Fruit fly (Drosophila melanogaster) whole organism, adult: Measurements from ENCODE around the gene QC.

Experiments
- CG11617 ChIP-seq: fragments of 200-800 bp; sonication (Bioruptor generic); optimal IDR thresholded peaks from 2 replicates; lab custom pipeline; 2017; ENCODE audit warnings: mild to moderate bottlenecking, missing biosample characterization, missing genetic modification reagents, missing genetic modification characterization
- CG12768 ChIP-seq: fragments of 200-800 bp; sonication (Bioruptor generic); optimal IDR thresholded peaks from 2 replicates; lab custom pipeline; 2017; ENCODE audit warnings: missing biosample characterization, missing genetic modification characterization, mild to moderate bottlenecking, moderate library complexity, missing genetic modification reagents
- CG14711 ChIP-seq: fragments of 200-800 bp; sonication (Bioruptor generic); optimal IDR thresholded peaks from 2 replicates; lab custom pipeline; 2018; ENCODE audit warnings: missing biosample characterization, mild to moderate bottlenecking, missing genetic modification characterization, moderate library complexity
- CG1620 ChIP-seq: fragments of 200-800 bp; sonication (Bioruptor generic); optimal IDR thresholded peaks from 2 replicates; lab custom pipeline; 2016; ENCODE audit warnings: missing biosample characterization, missing genetic modification characterization
- CG33017 ChIP-seq: fragments of 200-800 bp; sonication (Bioruptor generic); optimal IDR thresholded peaks from 2 replicates; lab custom pipeline; 2018; ENCODE audit warnings: missing biosample characterization, mild to moderate bottlenecking, missing genetic modification characterization, moderate library complexity
- CG5204 ChIP-seq: fragments of 200-800 bp; sonication (Bioruptor generic); optimal IDR thresholded peaks from 2 replicates; lab custom pipeline; 2016; ENCODE audit warnings: missing biosample characterization, missing genetic modification characterization
- CG7045 ChIP-seq: fragments of 200-800 bp; sonication (Bioruptor generic); optimal IDR thresholded peaks from 2 replicates; lab custom pipeline; 2017; ENCODE audit warnings: missing biosample characterization, mild to moderate bottlenecking, missing genetic modification characterization
- CG7101 ChIP-seq: fragments of 200-800 bp; sonication (Bioruptor generic); optimal IDR thresholded peaks from 2 replicates; lab custom pipeline; 2018; ENCODE audit warnings: missing biosample characterization, mild to moderate bottlenecking, missing genetic modification characterization, moderate library complexity
- Clk ChIP-seq: fragments of 200-800 bp; sonication (Bioruptor generic); optimal IDR thresholded peaks from 2 replicates; lab custom pipeline; 2017; ENCODE audit warnings: missing biosample characterization, missing genetic modification characterization
- Crg-1 ChIP-seq: fragments of 200-800 bp; sonication (Bioruptor generic); optimal IDR thresholded peaks from 2 replicates; lab custom pipeline; 2016; ENCODE audit warnings: missing biosample characterization, missing genetic modification characterization
- Hr96 ChIP-seq: fragments of 200-800 bp; sonication (Bioruptor generic); optimal IDR thresholded peaks from 2 replicates; lab custom pipeline; 2016; ENCODE audit warnings: missing biosample characterization, missing genetic modification characterization
- Mnt ChIP-seq: fragments of 200-800 bp; sonication (Bioruptor generic); optimal IDR thresholded peaks from 2 replicates; lab custom pipeline; 2016; ENCODE audit warnings: missing biosample characterization, mild to moderate bottlenecking, missing genetic modification characterization
- bab1 ChIP-seq: fragments of 200-800 bp; sonication (Bioruptor generic); optimal IDR thresholded peaks from 3 replicates; lab custom pipeline; 2019; ENCODE audit warnings: missing biosample characterization, mild to moderate bottlenecking, missing genetic modification characterization, moderate library complexity
- cic ChIP-seq: fragments of 200-800 bp; sonication (Bioruptor generic); optimal IDR thresholded peaks from 2 replicates; lab custom pipeline; 2017; ENCODE audit warnings: missing biosample characterization, mild to moderate bottlenecking, missing genetic modification characterization, moderate library complexity
- cnc ChIP-seq, 2 experiments: fragments of >200 bp; optimal IDR thresholded peaks; 2 replicates each; lab custom pipeline; 2017
- kay ChIP-seq: fragments of 200-800 bp; sonication (Bioruptor generic); peaks from one replicate; lab custom pipeline; 2016; ENCODE audit warnings: missing biosample characterization, missing genetic modification characterization, borderline replicate concordance
- ovo ChIP-seq: fragments of 200-800 bp; sonication (Bioruptor generic); optimal IDR thresholded peaks from 2 replicates; lab custom pipeline; 2016; ENCODE audit warnings: missing biosample characterization, missing genetic modification characterization
- pad ChIP-seq: fragments of 200-800 bp; sonication (Bioruptor generic); optimal IDR thresholded peaks from 3 replicates; lab custom pipeline; 2017; ENCODE audit warnings: missing biosample characterization, missing genetic modification characterization, mild to moderate bottlenecking, moderate library complexity, missing genetic modification reagents
- tj ChIP-seq: fragments of 200-800 bp; sonication (Bioruptor generic); optimal IDR thresholded peaks from 3 replicates; lab custom pipeline; 2017; ENCODE audit warnings: missing biosample characterization, mild to moderate bottlenecking, missing genetic modification characterization, moderate library complexity
- toe ChIP-seq: fragments of 200-800 bp; sonication (Bioruptor generic); optimal IDR thresholded peaks from 2 replicates; lab custom pipeline; 2016; ENCODE audit warnings: missing biosample characterization, missing genetic modification characterization

Gene QC

DNA sequence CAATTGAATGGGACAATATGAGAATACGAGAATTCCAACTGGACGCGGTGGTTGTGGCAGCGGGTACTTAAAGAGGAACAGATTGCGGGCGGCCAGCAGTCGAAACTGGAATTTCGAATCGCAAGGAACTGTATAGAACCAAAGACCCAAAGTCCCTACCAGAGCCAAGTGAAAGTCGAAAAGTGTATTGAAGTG, 20.1 kb downstream of the QC start, which contains the start of gene CG13287:
TSS of gene CG13287 (plus strand) at position 96 of the 195 bp plus-strand sequence.
- TF ChIP-seq CG12768 (no peak), CG11617 (no peak), ovo (no peak), Hr96 (GFP tag; lab: Kevin White, UChicago) (no peak), Crg-1 (GFP tag; lab: Kevin White, UChicago) (no peak), CG7101 (tag; lab: Kevin White, UChicago) (no peak), CG14711 (tag; lab: Kevin White, UChicago) (no peak), Mnt (no peak), pad (no peak), CG7045 (GFP tag; lab: Kevin White, UChicago) (no peak), cnc (optimal IDR thresholded peaks at IDR 0.05; lab: Kevin White, UChicago) (no peak), cic (GFP tag; lab: Kevin White, UChicago) (no peak), toe (GFP tag; lab: Kevin White, UChicago) (no peak), Clk (GFP tag; lab: Kevin White, UChicago) (no peak), CG5204 (no peak)

DNA sequence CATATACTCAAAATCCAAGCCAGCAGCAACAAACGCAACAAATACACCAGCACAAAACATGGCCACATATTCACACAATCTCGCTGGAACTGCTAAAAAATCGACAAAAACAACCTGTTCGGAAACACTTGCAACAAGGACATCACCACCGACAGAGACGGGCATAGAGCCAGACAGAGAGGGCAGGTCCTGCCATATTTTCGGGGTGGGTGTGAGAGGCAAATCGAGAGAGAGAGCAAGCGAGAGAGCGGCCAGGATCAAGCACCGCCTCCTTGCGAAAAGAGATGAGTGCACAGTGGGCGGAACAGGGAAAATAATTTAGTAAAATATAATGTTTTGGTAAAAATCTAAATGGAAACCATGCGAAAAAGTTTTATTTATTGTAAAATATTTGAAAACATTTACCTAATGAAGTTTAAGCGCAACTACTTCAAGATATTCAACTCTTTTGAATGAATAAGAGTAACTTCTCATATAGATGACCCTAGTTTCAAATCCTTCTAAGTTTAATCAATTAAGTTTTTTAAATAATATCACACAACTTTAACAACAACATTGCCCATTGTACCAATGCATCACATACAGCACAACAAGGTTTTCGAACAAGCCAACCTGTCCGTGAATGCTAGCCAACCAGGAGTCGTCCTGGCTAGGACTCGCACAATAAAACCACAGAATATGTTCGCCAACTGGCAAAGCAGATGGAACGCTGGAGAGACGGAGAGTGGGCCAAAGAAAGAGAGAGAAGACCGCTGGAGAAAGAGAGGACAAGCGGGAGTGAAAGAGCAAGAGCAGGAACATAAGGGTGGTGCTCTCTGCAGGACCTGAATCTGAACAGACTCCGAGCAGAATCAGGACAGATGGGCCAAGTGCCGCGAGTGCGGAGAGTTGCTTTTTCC, 20.7 kb downstream of the QC start:
- TF ChIP-seq Clk (GFP tag; lab: Kevin White, UChicago) (no peak), CG33017 (no peak)

DNA sequence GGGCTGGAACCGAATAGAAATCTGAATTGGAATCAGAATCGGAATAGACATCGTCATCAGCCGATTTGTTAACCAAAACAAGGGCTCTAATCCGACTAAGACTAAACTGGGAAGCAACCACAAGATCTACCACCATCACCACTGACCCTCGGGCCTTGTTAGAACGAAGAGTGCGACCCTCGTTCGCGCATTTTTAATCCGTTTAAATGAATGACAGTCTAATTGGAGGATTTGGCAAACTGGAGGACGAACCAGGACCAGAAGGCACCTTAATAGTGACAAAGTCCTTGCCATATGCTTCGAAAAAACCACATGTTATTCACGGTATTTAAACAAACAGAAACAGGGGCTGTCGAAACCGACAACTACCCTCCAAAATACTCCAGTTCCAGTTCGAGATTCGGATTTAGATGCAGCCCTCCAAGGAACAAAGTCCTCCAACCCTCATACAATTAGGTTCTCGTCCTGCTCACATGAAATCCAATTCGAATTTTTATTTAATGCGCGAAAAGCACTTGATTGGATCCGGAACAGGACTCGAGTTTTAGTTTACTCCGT, 23.4 kb downstream of the QC start:
- TF ChIP-seq kay (GFP tag; lab: Kevin White, UChicago), result no peak
- TF ChIP-seq CG7101 (tag; lab: Kevin White, UChicago), result no peak
- TF ChIP-seq bab1, result no peak
- TF ChIP-seq Clk (GFP tag; lab: Kevin White, UChicago), result no peak
- no peak for TF ChIP-seq Hr96 (GFP tag; lab: Kevin White, UChicago)
- TF ChIP-seq pad, result no peak
- no peak for TF ChIP-seq CG1620
- TF ChIP-seq cic (GFP tag; lab: Kevin White, UChicago), result no peak
- no peak for TF ChIP-seq Crg-1 (GFP tag; lab: Kevin White, UChicago)
- TF ChIP-seq toe (GFP tag; lab: Kevin White, UChicago), result no peak
- TF ChIP-seq CG33017, result no peak
- TF ChIP-seq CG12768, result no peak
- TF ChIP-seq ovo, result no peak
- TF ChIP-seq tj, result no peak

DNA sequence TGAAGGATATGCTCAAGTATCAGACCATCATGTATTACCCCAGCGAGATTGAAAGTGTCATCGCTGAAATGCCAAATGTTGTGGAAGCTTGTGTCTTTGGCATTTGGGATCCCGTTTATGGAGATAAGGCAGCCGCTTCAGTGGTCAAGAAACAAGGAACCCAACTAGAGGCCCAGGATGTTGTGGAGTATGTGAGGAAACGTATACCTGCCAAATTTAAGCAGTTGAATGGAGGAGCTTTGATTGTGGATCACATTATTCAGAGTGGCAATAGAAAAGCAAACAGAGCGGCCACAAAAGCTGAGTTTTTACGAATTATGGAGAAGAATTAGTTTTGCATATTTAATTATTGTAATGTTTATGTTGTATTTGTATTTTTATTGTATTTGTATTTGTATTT, 29.2 kb downstream of the QC start, which contains the start of gene CG18586:
TSS of gene CG18586 (plus strand) at position 301 of the 400 bp plus-strand sequence.
- TF ChIP-seq CG5204, result no peak
- TF ChIP-seq bab1, result no peak
- TF ChIP-seq pad, result no peak
- TF ChIP-seq Hr96 (GFP tag; lab: Kevin White, UChicago), result no peak
- TF ChIP-seq toe (GFP tag; lab: Kevin White, UChicago), result no peak
- TF ChIP-seq CG1620, result no peak
- TF ChIP-seq tj, result no peak
- TF ChIP-seq Mnt, result no peak
- TF ChIP-seq Clk (GFP tag; lab: Kevin White, UChicago), result no peak
- no peak for TF ChIP-seq CG11617
- no peak for TF ChIP-seq CG12768
- no peak for TF ChIP-seq kay (GFP tag; lab: Kevin White, UChicago)
- TF ChIP-seq cnc (optimal IDR thresholded peaks at IDR 0.05; lab: Kevin White, UChicago), result no peak
- no peak for TF ChIP-seq Crg-1 (GFP tag; lab: Kevin White, UChicago)
- TF ChIP-seq ovo, result no peak
- no peak for TF ChIP-seq cic (GFP tag; lab: Kevin White, UChicago)
- TF ChIP-seq CG7101 (tag; lab: Kevin White, UChicago), result no peak
- no peak for TF ChIP-seq CG7045 (GFP tag; lab: Kevin White, UChicago)

DNA sequence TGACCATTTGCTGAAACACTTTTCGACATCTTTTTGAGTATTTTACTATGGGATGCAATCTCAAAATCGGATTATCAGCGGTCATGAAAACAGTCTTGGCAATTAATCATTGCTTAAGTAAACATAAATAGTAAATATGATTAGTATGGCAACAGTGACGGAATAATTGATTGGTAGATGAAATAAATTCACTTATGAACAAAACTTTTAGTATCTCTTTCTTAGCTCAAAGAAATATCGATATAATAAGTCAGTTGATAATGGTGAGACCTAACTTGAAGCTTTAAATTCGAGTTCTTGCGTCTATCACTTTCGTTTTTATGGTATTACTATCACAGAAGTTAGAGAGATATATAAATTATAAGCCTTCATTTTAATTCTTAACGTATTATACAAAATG, 31.1 kb downstream of the QC start, which contains the start of gene CG5568:
TSS of gene CG5568 (plus strand) at position 301 of the 400 bp plus-strand sequence.
- TF ChIP-seq toe (GFP tag; lab: Kevin White, UChicago), result no peak
- TF ChIP-seq Crg-1 (GFP tag; lab: Kevin White, UChicago), result no peak
- TF ChIP-seq pad, result no peak
- TF ChIP-seq CG12768, result no peak
- no peak for TF ChIP-seq kay (GFP tag; lab: Kevin White, UChicago)
- no peak for TF ChIP-seq Hr96 (GFP tag; lab: Kevin White, UChicago)
- TF ChIP-seq CG14711 (tag; lab: Kevin White, UChicago), result no peak
- no peak for TF ChIP-seq Clk (GFP tag; lab: Kevin White, UChicago)
- no peak for TF ChIP-seq CG11617
- TF ChIP-seq CG7101 (tag; lab: Kevin White, UChicago), result no peak
- no peak for TF ChIP-seq CG1620

DNA sequence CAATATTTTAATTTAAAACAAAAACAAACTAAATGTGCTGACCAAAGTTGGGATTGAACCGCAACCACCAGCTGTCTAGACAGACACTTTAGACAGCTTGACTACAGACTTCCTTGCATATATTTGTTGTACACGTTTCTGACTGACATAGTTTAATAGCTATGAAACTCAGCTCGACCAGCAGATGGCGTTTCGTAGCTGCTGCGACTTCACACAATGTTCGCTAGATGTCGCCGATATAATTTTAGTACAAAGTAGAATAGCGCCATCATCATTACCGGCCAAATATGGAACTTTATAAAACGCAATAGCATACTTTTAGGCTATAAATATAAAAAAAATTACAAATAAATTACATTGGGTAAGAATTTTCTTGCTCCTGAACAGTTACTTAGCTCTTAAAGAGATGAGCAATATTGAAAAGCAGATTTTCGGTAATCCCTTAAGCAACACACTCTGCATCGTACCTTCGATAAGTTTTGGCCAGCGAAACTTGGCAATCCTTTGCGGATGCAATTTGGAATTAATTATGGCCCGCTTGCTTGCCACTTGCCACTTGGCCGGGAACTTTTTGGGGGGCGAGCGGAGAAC, 32.5 kb downstream of the QC start:
- TF ChIP-seq CG5204 (peak; percentile 20), cnc (optimal IDR thresholded peaks at IDR 0.05; lab: Kevin White, UChicago) (no peak), Clk (GFP tag; lab: Kevin White, UChicago) (no peak), CG7045 (GFP tag; lab: Kevin White, UChicago) (peak; percentile 40), CG1620 (peak; percentile 24), Hr96 (GFP tag; lab: Kevin White, UChicago) (peak; percentile 70), bab1 (peak; percentile 83), toe (GFP tag; lab: Kevin White, UChicago) (peak; percentile 70), Crg-1 (GFP tag; lab: Kevin White, UChicago) (peak; percentile 36), tj (no peak), CG14711 (tag; lab: Kevin White, UChicago) (peak; percentile 42), CG7101 (tag; lab: Kevin White, UChicago) (peak; percentile 45), kay (GFP tag; lab: Kevin White, UChicago) (no peak), pad (peak; percentile 58), CG11617 (no peak), CG33017 (no peak), CG12768 (no peak)
